Worm (Caenorhabditis elegans) whole organism, L3 larva: ENCODE data around the gene msp-57.
"Not testable (repeated sequence)": the region's sequence is repeated elsewhere in the genome, so short reads cannot be mapped to it uniquely, and the experiment has no call there.

ENCODE experiments used
- R02D3.7 ChIP-seq: fragments of 150-350 bp; optimal IDR thresholded peaks from 2 replicates; lab custom pipeline; 2014; ENCODE audit warnings: missing biosample characterization, missing genetic modification characterization
- ZK546.5 ChIP-seq: sonication (generic microtip); optimal IDR thresholded peaks from 2 replicates; lab custom pipeline; 2017; ENCODE audit warnings: missing biosample characterization, missing genetic modification characterization
- aly-2 ChIP-seq: fragments of 150-350 bp; optimal IDR thresholded peaks from 2 replicates; lab custom pipeline; 2014; ENCODE audit warnings: missing biosample characterization, missing genetic modification characterization
- ama-1 ChIP-seq: fragments of 150-350 bp; optimal IDR thresholded peaks from 2 replicates; lab custom pipeline; 2018
- ceh-16 ChIP-seq: sonication (generic microtip); optimal IDR thresholded peaks from 2 replicates; lab custom pipeline; 2017; ENCODE audit warnings: missing biosample characterization, missing genetic modification characterization
- ceh-28 ChIP-seq: fragments of 150-350 bp; optimal IDR thresholded peaks from 2 replicates; lab custom pipeline; 2014; ENCODE audit warnings: missing biosample characterization, missing genetic modification reagents, missing genetic modification characterization
- ceh-82 ChIP-seq: fragments of 150-350 bp; optimal IDR thresholded peaks from 2 replicates; lab custom pipeline; 2014; ENCODE audit warnings: missing biosample characterization, missing genetic modification characterization
- daf-12 ChIP-seq: fragments of 150-350 bp; optimal IDR thresholded peaks from 2 replicates; lab custom pipeline; 2014; ENCODE audit warnings: missing biosample characterization, missing genetic modification reagents, missing genetic modification characterization
- egl-5 ChIP-seq: fragments of 150-350 bp; optimal IDR thresholded peaks from 2 replicates; lab custom pipeline; 2017; ENCODE audit warnings: missing biosample characterization, missing genetic modification reagents, missing genetic modification characterization, inconsistent platforms
- elt-1 ChIP-seq: fragments of 150-350 bp; optimal IDR thresholded peaks from 2 replicates; lab custom pipeline; 2014; ENCODE audit warnings: missing biosample characterization, missing genetic modification characterization
- elt-2 ChIP-seq: sonication (generic microtip); optimal IDR thresholded peaks from 2 replicates; lab custom pipeline; 2016; ENCODE audit warnings: missing genetic modification reagents, mild to moderate bottlenecking, missing genetic modification characterization, missing compliant biosample characterization
- elt-3 ChIP-seq, 3 experiments: fragments of 150-350 bp in 1 of 3; sonication (generic microtip) in 2 of 3; optimal IDR thresholded peaks; 2 replicates in 2 of 3; 4 replicates in 1 of 3; lab custom pipeline; 2014 to 2017; ENCODE audit warnings: missing biosample characterization in 3 of 3, missing genetic modification characterization in 3 of 3
- eor-1 ChIP-seq, 2 experiments: fragments of 150-350 bp; optimal IDR thresholded peaks; 2 replicates each; lab custom pipeline; 2014 to 2018; ENCODE audit warnings: missing biosample characterization in 2 of 2, missing genetic modification characterization in 2 of 2
- fkh-10 ChIP-seq: sonication (generic microtip); optimal IDR thresholded peaks from 2 replicates; lab custom pipeline; 2017; ENCODE audit warnings: missing biosample characterization, missing genetic modification reagents, missing genetic modification characterization
- fkh-2 ChIP-seq: fragments of 150-350 bp; optimal IDR thresholded peaks from 2 replicates; lab custom pipeline; 2014; ENCODE audit warnings: missing biosample characterization, missing genetic modification reagents, missing genetic modification characterization
- fos-1 ChIP-seq: fragments of 150-350 bp; optimal IDR thresholded peaks from 2 replicates; lab custom pipeline; 2014; ENCODE audit warnings: missing biosample characterization, missing genetic modification characterization
- lin-15B ChIP-seq: fragments of 150-350 bp; optimal IDR thresholded peaks from 2 replicates; lab custom pipeline; 2014; ENCODE audit warnings: missing biosample characterization, missing genetic modification characterization
- lsy-12 ChIP-seq: sonication (generic microtip); optimal IDR thresholded peaks from 2 replicates; lab custom pipeline; 2016; ENCODE audit warnings: mild to moderate bottlenecking, missing genetic modification characterization, missing compliant biosample characterization
- mdl-1 ChIP-seq: fragments of 150-350 bp; optimal IDR thresholded peaks from 2 replicates; lab custom pipeline; 2014; ENCODE audit warnings: missing biosample characterization, missing genetic modification characterization
- mml-1 ChIP-seq: fragments of 150-350 bp; sonication (generic microtip); optimal IDR thresholded peaks from 3 replicates; lab custom pipeline; 2014; ENCODE audit warnings: missing biosample characterization, missing genetic modification characterization
- nhr-11 ChIP-seq: fragments of 150-350 bp; optimal IDR thresholded peaks from 2 replicates; lab custom pipeline; 2014; ENCODE audit warnings: missing biosample characterization, missing genetic modification characterization
- nhr-12 ChIP-seq: fragments of 150-350 bp; optimal IDR thresholded peaks from 2 replicates; lab custom pipeline; 2014; ENCODE audit warnings: missing biosample characterization, missing genetic modification characterization
- nhr-237 ChIP-seq: fragments of 150-350 bp; optimal IDR thresholded peaks from 2 replicates; lab custom pipeline; 2014; ENCODE audit warnings: missing biosample characterization, missing genetic modification characterization
- nhr-25 ChIP-seq: sonication (generic microtip); optimal IDR thresholded peaks from 2 replicates; lab custom pipeline; 2017; ENCODE audit warnings: missing biosample characterization, missing genetic modification characterization
- nhr-28 ChIP-seq: fragments of 150-350 bp; optimal IDR thresholded peaks from 2 replicates; lab custom pipeline; 2014; ENCODE audit warnings: missing biosample characterization, missing genetic modification characterization
- nhr-43 ChIP-seq: sonication (generic microtip); optimal IDR thresholded peaks from 2 replicates; lab custom pipeline; 2016; ENCODE audit warnings: mild to moderate bottlenecking, missing genetic modification characterization, missing compliant biosample characterization; ENCODE audit not compliant: poor library complexity, severe bottlenecking
- nhr-67 ChIP-seq: fragments of 150-350 bp; optimal IDR thresholded peaks from 2 replicates; lab custom pipeline; 2014; ENCODE audit warnings: missing biosample characterization, missing genetic modification characterization
- nhr-76 ChIP-seq: fragments of 150-350 bp; sonication (generic microtip); optimal IDR thresholded peaks from 5 replicates; lab custom pipeline; 2014; ENCODE audit warnings: missing biosample characterization, missing genetic modification characterization
- nhr-77 ChIP-seq: fragments of 150-350 bp; optimal IDR thresholded peaks from 2 replicates; lab custom pipeline; 2014; ENCODE audit warnings: missing biosample characterization, missing genetic modification characterization
- pqm-1 ChIP-seq: fragments of 150-350 bp; optimal IDR thresholded peaks from 2 replicates; lab custom pipeline; 2017; ENCODE audit warnings: missing biosample characterization, missing genetic modification characterization, inconsistent platforms
- sea-2 ChIP-seq: fragments of 150-350 bp; sonication (generic microtip); optimal IDR thresholded peaks from 4 replicates; lab custom pipeline; 2014; ENCODE audit warnings: missing biosample characterization, missing genetic modification reagents, missing genetic modification characterization
- skn-1 ChIP-seq: fragments of 150-350 bp; optimal IDR thresholded peaks from 2 replicates; lab custom pipeline; 2014; ENCODE audit warnings: missing biosample characterization, missing genetic modification characterization
- snpc-4 ChIP-seq: fragments of 150-350 bp; optimal IDR thresholded peaks from 2 replicates; lab custom pipeline; 2014; ENCODE audit warnings: missing biosample characterization, missing genetic modification characterization
- tbx-2 ChIP-seq: sonication (generic microtip); optimal IDR thresholded peaks from 2 replicates; lab custom pipeline; 2016; ENCODE audit warnings: mild to moderate bottlenecking, missing genetic modification characterization, missing compliant biosample characterization
- unc-39 ChIP-seq: sonication (generic microtip); optimal IDR thresholded peaks from 4 replicates; lab custom pipeline; 2017; ENCODE audit warnings: missing biosample characterization, missing genetic modification characterization
- unc-62 ChIP-seq: fragments of 150-350 bp; sonication (generic microtip); optimal IDR thresholded peaks from 4 replicates; lab custom pipeline; 2014; ENCODE audit warnings: missing biosample characterization, missing genetic modification reagents, missing genetic modification characterization
- ztf-11 ChIP-seq: fragments of 150-350 bp; optimal IDR thresholded peaks from 2 replicates; lab custom pipeline; 2014; ENCODE audit warnings: missing biosample characterization, missing genetic modification characterization
- ztf-4 ChIP-seq: fragments of 150-350 bp; optimal IDR thresholded peaks from 2 replicates; lab custom pipeline; 2014; ENCODE audit warnings: missing biosample characterization, missing genetic modification characterization

Gene msp-57

DNA sequence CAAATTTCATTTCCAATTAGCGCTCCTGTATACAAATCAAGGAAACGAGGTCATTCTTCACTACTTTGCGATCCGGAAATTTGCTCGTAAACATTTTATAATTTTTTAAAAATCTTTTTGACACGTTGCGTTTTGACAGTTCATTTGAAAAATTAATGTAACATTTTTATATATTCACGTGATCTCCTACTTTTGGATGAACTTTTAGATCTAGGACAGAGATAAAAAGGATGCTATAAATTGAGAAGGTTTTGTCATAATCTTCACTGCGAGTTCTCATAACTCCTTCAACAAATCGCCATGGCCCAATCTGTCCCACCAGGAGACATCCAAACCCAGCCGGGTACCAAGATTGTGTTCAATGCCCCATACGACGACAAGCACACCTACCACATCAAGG lies at the start of gene msp-57:
msp-57 (plus strand) TSS at position 301 of the 400 bp plus-strand sequence.
- not testable (repeated sequence) for TF ChIP-seq ceh-28; nhr-11 (tag; lab: Kevin White, UChicago); mdl-1 (tag; lab: Kevin White, UChicago)

DNA sequence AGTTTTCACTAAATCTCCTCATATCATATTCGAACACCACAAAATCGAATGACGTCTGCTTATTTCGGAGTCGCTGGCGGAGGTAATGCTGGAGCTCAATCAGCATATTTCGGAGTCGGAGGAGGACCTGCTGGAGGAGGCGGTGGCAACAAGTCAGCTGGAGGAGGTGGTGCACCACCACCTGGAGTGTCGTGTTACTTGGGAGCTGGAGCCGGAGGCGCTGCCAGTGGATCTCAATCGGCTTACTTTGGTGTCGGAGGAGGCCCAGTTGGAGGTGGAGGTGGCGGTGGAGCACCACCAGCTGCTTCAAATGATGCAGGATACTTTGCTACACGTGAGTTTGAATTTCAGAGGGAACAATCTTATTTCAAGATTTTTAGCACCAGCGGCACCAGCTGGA lies 45.9 kb upstream of the msp-57 start, which contains the start of gene ssq-4:
ssq-4 (plus strand) TSS at position 19 of the 400 bp plus-strand sequence.
- TF ChIP-seq nhr-43 (tag; lab: Kevin White, UChicago); elt-2 (tag; lab: Kevin White, UChicago); ama-1: not testable (repeated sequence)

DNA sequence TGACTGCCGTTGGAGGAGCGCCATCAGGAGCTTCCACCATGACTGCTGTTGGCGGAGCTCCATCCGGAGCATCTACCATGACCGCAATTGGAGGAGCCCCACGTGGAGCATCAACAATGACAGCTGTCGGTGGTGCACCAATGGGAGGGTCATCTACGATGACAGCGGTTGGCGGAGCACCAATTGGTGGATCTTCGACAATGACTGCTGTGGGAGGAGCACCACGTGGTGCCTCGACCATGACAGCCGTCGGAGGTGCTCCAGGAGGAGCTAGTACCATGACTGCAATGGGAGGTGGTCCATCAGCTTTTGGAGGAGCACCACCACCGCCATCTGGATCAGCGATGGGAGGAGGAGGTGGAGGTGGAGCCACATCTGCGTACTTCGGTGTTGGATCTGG lies 45.3 kb upstream of the msp-57 start, which contains the start of gene T28H11.7:
T28H11.7 (minus strand) TSS at position 101 of the 400 bp plus-strand sequence.
- not testable (repeated sequence) for TF ChIP-seq aly-2; nhr-43 (tag; lab: Kevin White, UChicago); sea-2

DNA sequence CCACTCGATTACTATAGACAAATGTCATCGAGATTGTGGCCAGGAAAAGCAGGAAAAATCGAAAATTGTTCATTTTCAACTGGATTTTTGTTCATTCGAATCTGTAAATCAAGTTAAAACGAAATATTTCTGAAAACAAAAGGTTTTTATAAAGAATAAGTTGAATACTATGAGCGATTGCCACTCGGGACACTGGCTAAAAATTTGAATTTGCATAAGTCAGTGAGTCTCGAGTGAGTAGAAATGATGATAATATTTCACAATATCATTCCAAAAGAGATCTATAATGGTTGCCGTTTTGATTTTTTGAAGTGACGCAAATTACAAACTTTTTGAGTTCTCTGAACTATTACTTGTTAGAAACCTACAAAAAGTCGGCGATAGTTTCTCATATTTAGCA lies 41.8 kb upstream of the msp-57 start, which contains the start of gene T28H11.8:
T28H11.8 (minus strand) TSS at position 101 of the 400 bp plus-strand sequence.
- TF ChIP-seq nhr-76 (tag; lab: Kevin White, UChicago) (no peak), nhr-43 (tag; lab: Kevin White, UChicago) (no peak), ceh-28 (no peak), elt-1 (no peak), nhr-28 (no peak), tbx-2 (tag; lab: Kevin White, UChicago) (no peak), nhr-237 (tag; lab: Kevin White, UChicago) (no peak), nhr-77 (tag; lab: Kevin White, UChicago) (no peak), sea-2 (no peak), eor-1 (tag; optimal IDR thresholded peaks at IDR 0.05; lab: Kevin White, UChicago) (no peak), mml-1 (no peak), lsy-12 (tag; lab: Kevin White, UChicago) (no peak), skn-1 (tag; lab: Kevin White, UChicago) (no peak), daf-12 (tag; lab: Kevin White, UChicago) (no peak), nhr-12 (tag; lab: Kevin White, UChicago) (no peak), R02D3.7 (tag; lab: Kevin White, UChicago) (no peak)

DNA sequence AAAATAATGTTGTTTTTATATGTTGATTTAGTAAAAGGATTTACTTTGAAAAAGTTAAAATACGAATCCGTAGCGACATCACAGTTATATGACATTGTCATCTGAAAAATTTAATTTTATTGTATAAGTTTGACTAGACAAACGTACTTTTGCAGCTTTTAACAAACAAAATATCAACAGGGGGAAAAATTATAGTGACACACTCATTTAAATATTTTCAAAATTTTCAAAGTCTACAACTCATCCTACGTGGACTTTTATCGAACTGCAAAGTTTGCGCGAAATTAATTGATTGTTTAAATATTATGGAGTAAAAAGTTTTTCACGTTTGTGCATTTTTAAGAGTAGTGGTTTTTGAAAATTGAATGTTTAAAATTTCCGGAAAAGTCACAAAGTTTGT lies 36.7 kb upstream of the msp-57 start, which contains the start of gene C09B9.85:
C09B9.85 (minus strand) TSS at position 101 of the 400 bp plus-strand sequence.
- TF ChIP-seq nhr-12 (tag; lab: Kevin White, UChicago) (no peak), aly-2 (no peak), pqm-1 (no peak), mml-1 (no peak), ztf-4 (no peak), fos-1 (tag; lab: Kevin White, UChicago) (no peak), ceh-28 (no peak), skn-1 (tag; lab: Kevin White, UChicago) (no peak), ama-1 (no peak), elt-3 (tag; optimal IDR thresholded peaks at IDR 0.05; lab: Kevin White, UChicago) (no peak), ztf-11 (tag; lab: Kevin White, UChicago) (no peak), nhr-25 (tag; lab: Kevin White, UChicago) (no peak), ceh-82 (tag; lab: Kevin White, UChicago) (no peak), elt-2 (tag; lab: Kevin White, UChicago) (no peak), nhr-11 (tag; lab: Kevin White, UChicago) (no peak), lsy-12 (tag; lab: Kevin White, UChicago) (no peak), nhr-67 (tag; lab: Kevin White, UChicago) (no peak), nhr-77 (tag; lab: Kevin White, UChicago) (no peak), lin-15B (tag; lab: Kevin White, UChicago) (no peak), unc-39 (tag; lab: Kevin White, UChicago) (no peak)

DNA sequence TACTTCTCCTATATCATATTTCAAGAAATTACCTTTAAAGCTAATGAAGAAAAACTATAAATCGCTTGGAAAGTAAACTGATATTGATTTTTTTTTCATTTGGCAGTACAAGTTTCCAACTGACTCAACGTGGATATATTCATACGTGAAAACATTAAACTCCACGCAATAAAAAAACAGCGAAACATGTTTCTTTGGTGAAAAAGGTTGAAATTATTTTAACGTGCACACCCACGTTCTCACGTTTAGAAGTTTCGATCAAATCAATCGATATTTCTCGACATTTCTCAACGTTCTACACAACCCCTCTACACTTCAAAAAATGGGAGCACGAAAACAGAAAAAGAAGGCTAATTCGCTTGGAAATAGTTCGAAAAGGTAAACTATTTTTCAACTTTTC lies 33.4 kb upstream of the msp-57 start, which contains the start of the genes best-6 and C09B9.2:
best-6 (minus strand) TSS at position 101 of the 400 bp plus-strand sequence.
C09B9.2 (plus strand) TSS at position 314 of the 400 bp plus-strand sequence.
- no peak for TF ChIP-seq fkh-10 (GFP tag; lab: Kevin White, UChicago)
- no peak for TF ChIP-seq nhr-11 (tag; lab: Kevin White, UChicago)
- no peak for TF ChIP-seq nhr-237 (tag; lab: Kevin White, UChicago)
- TF ChIP-seq ztf-4: no peak
- no peak for TF ChIP-seq nhr-77 (tag; lab: Kevin White, UChicago)
- TF ChIP-seq ceh-16: no peak
- no peak for TF ChIP-seq lin-15B (tag; lab: Kevin White, UChicago)
- TF ChIP-seq ama-1: no peak
- TF ChIP-seq elt-2 (tag; lab: Kevin White, UChicago): no peak
- no peak for TF ChIP-seq nhr-28
- no peak for TF ChIP-seq elt-3 (tag; optimal IDR thresholded peaks at IDR 0.05; lab: Kevin White, UChicago)
- TF ChIP-seq fkh-2 (tag; lab: Kevin White, UChicago): no peak
- TF ChIP-seq snpc-4 (tag; lab: Kevin White, UChicago): no peak
- no peak for TF ChIP-seq ZK546.5 (tag; lab: Kevin White, UChicago)
- TF ChIP-seq unc-62: no peak
- TF ChIP-seq fos-1 (tag; lab: Kevin White, UChicago): no peak
- no peak for TF ChIP-seq ceh-28
- TF ChIP-seq nhr-43 (tag; lab: Kevin White, UChicago): no peak
- TF ChIP-seq egl-5 (tag; lab: Kevin White, UChicago): no peak
- no peak for TF ChIP-seq sea-2
